Fruit fly (Drosophila melanogaster) whole organism, prepupa: ENCODE results near the gene CG42259.

Experiments
- Blimp-1 ChIP-seq: fragments of 200-800 bp; sonication (Bioruptor generic); optimal IDR thresholded peaks from 3 replicates; lab custom pipeline; 2017; ENCODE audit warnings: missing biosample characterization, missing genetic modification characterization, mild to moderate bottlenecking, moderate library complexity, missing genetic modification reagents
- CG10631 ChIP-seq: fragments of 200-800 bp; sonication (Bioruptor generic); optimal IDR thresholded peaks from 2 replicates; lab custom pipeline; 2016; ENCODE audit warnings: missing biosample characterization, missing genetic modification characterization
- CG11294 ChIP-seq: fragments of 200-800 bp; sonication (Bioruptor generic); IDR thresholded peaks from 2 replicates; pipeline ENCODE4 v1.3.6; 2022; ENCODE audit warnings: missing biosample characterization, missing genetic modification characterization
- CG1621 ChIP-seq: fragments of 200-800 bp; sonication (Bioruptor generic); optimal IDR thresholded peaks from 3 replicates; lab custom pipeline; 2018; ENCODE audit warnings: missing biosample characterization, mild to moderate bottlenecking, missing genetic modification characterization
- CG16779 ChIP-seq: fragments of 200-800 bp; sonication (Bioruptor generic); optimal IDR thresholded peaks from 3 replicates; lab custom pipeline; 2017; ENCODE audit warnings: missing biosample characterization, mild to moderate bottlenecking, missing genetic modification characterization
- CG32006 ChIP-seq: fragments of 200-800 bp; sonication (Bioruptor generic); optimal IDR thresholded peaks from 3 replicates; lab custom pipeline; 2017; ENCODE audit warnings: missing biosample characterization, mild to moderate bottlenecking, missing genetic modification characterization
- CG6792 ChIP-seq: fragments of 200-800 bp; sonication (Bioruptor generic); optimal IDR thresholded peaks from 3 replicates; lab custom pipeline; 2016; ENCODE audit warnings: missing biosample characterization, missing genetic modification characterization
- CG7368 ChIP-seq: fragments of 200-800 bp; sonication (Bioruptor generic); optimal IDR thresholded peaks from 3 replicates; lab custom pipeline; 2016; ENCODE audit warnings: missing biosample characterization, missing genetic modification characterization
- Eip75B ChIP-seq: fragments of 200-800 bp; sonication (Bioruptor generic); optimal IDR thresholded peaks from 3 replicates; lab custom pipeline; 2016; ENCODE audit warnings: missing biosample characterization, missing genetic modification characterization
- Gug ChIP-seq: fragments of 200-800 bp; sonication (Bioruptor generic); IDR thresholded peaks from 2 replicates; pipeline ENCODE4 v1.3.6; 2022; ENCODE audit warnings: missing biosample characterization, missing genetic modification characterization
- Hr38 ChIP-seq: sonication (Bioruptor generic); optimal IDR thresholded peaks from 2 replicates; lab custom pipeline; 2016; ENCODE audit warnings: missing biosample characterization, missing genetic modification characterization
- Hr39 ChIP-seq: fragments of 200-800 bp; sonication (Bioruptor generic); optimal IDR thresholded peaks from 2 replicates; lab custom pipeline; 2016; ENCODE audit warnings: missing biosample characterization, missing genetic modification characterization
- Hr4 ChIP-seq: fragments of 200-800 bp; sonication (Bioruptor generic); optimal IDR thresholded peaks from 3 replicates; lab custom pipeline; 2016; ENCODE audit warnings: missing biosample characterization, missing genetic modification characterization
- Lpt ChIP-seq: fragments of 200-800 bp; sonication (Bioruptor generic); optimal IDR thresholded peaks from 3 replicates; lab custom pipeline; 2016; ENCODE audit warnings: missing biosample characterization, missing genetic modification characterization
- Sox102F ChIP-seq: fragments of 200-800 bp; sonication (Bioruptor generic); optimal IDR thresholded peaks from 2 replicates; lab custom pipeline; 2016; ENCODE audit warnings: missing biosample characterization, mild to moderate bottlenecking, missing genetic modification characterization
- Sox14 ChIP-seq: fragments of 200-800 bp; sonication (Bioruptor generic); optimal IDR thresholded peaks from 3 replicates; lab custom pipeline; 2016; ENCODE audit warnings: missing biosample characterization, missing genetic modification characterization
- achi ChIP-seq: fragments of 200-800 bp; sonication (Bioruptor generic); optimal IDR thresholded peaks from 3 replicates; lab custom pipeline; 2016; ENCODE audit warnings: missing biosample characterization, missing genetic modification characterization
- acj6 ChIP-seq: fragments of 200-800 bp; sonication (Bioruptor generic); optimal IDR thresholded peaks from 3 replicates; lab custom pipeline; 2016; ENCODE audit warnings: missing biosample characterization, missing genetic modification characterization
- eg ChIP-seq: fragments of 200-800 bp; sonication (Bioruptor generic); IDR thresholded peaks from 3 replicates; pipeline ENCODE4 v1.3.6; 2022; ENCODE audit warnings: missing biosample characterization, missing genetic modification characterization
- esn ChIP-seq: fragments of 200-800 bp; sonication (Bioruptor generic); optimal IDR thresholded peaks from 2 replicates; lab custom pipeline; 2016; ENCODE audit warnings: missing biosample characterization, mild to moderate bottlenecking, missing genetic modification characterization, moderate library complexity
- fd59A ChIP-seq: fragments of 200-800 bp; sonication (Bioruptor generic); optimal IDR thresholded peaks from 2 replicates; lab custom pipeline; 2017; ENCODE audit warnings: missing biosample characterization, mild to moderate bottlenecking, missing genetic modification characterization, missing genetic modification reagents
- fd85E ChIP-seq: fragments of 200-800 bp; sonication (Bioruptor generic); optimal IDR thresholded peaks from 3 replicates; lab custom pipeline; 2016; ENCODE audit warnings: missing biosample characterization, missing genetic modification characterization
- lz ChIP-seq: fragments of 200-800 bp; sonication (Bioruptor generic); optimal IDR thresholded peaks from 3 replicates; lab custom pipeline; 2016; ENCODE audit warnings: missing biosample characterization, missing genetic modification characterization
- net ChIP-seq: fragments of 200-800 bp; sonication (Bioruptor generic); optimal IDR thresholded peaks from 3 replicates; lab custom pipeline; 2016; ENCODE audit warnings: missing biosample characterization, missing genetic modification characterization
- salr ChIP-seq, 2 experiments: fragments of 200-800 bp; sonication (Bioruptor generic); optimal IDR thresholded peaks; 3 replicates each; lab custom pipeline; 2016 to 2018; ENCODE audit warnings: missing biosample characterization in 2 of 2, missing genetic modification characterization in 2 of 2, mild to moderate bottlenecking in 1 of 2
- ss ChIP-seq, 2 experiments: fragments of 200-800 bp; sonication (Bioruptor generic); optimal IDR thresholded peaks; 2 replicates in 1 of 2; 3 replicates in 1 of 2; lab custom pipeline; 2017 to 2018; ENCODE audit warnings: mild to moderate bottlenecking in 2 of 2, missing biosample characterization in 2 of 2, missing genetic modification characterization in 2 of 2, moderate library complexity in 1 of 2
- svp ChIP-seq: fragments of 200-800 bp; sonication (Bioruptor generic); peaks from one replicate; lab custom pipeline; 2016; ENCODE audit warnings: missing biosample characterization, missing genetic modification characterization

The CG42259 gene

dm6 chrX:1090408-1090807 is 44.4 kb downstream of the CG42259 start (continued):
- TF ChIP-seq CG11294 (GFP tag; lab: Robert Waterston, UW) (no peak; the same call in 1 of the 2 replicates), net (peak; percentile 18), Eip75B (GFP tag; lab: Kevin White, UChicago) (peak; percentile 12), CG1621 (tag; lab: Kevin White, UChicago) (no peak), CG16779 (tag; lab: Kevin White, UChicago) (peak; percentile 1), CG6792 (GFP tag; lab: Kevin White, UChicago) (no peak), achi (GFP tag; lab: Kevin White, UChicago) (peak; percentile 36), Hr39 (no peak), Sox14 (GFP tag; lab: Kevin White, UChicago) (peak; percentile 13), CG7368 (peak; percentile 3), salr (GFP tag; optimal IDR thresholded peaks at IDR 0.05; lab: Kevin White, UChicago) (peak in 1 of 2 experiments; percentile 47), lz (GFP tag; lab: Kevin White, UChicago) (no peak), CG32006 (GFP tag; lab: Kevin White, UChicago) (peak; percentile 71), Lpt (GFP tag; lab: Kevin White, UChicago) (peak; percentile 15), acj6 (GFP tag; lab: Kevin White, UChicago) (peak; percentile 22), fd85E (GFP tag; lab: Kevin White, UChicago) (no peak), eg (GFP tag; lab: Robert Waterston, UW) (no peak; the same call in 2 of the 3 replicates), CG10631 (peak; percentile 14), Sox102F (no peak), Blimp-1 (GFP tag; lab: Kevin White, UChicago) (no peak), esn (GFP tag; lab: Kevin White, UChicago) (peak; percentile 5)
- TF ChIP-seq, all 60 proteins: peak for 28

- no peak for TF ChIP-seq fd59A (GFP tag; lab: Kevin White, UChicago)
- TF ChIP-seq Gug = no peak
- TF ChIP-seq CG7368 = no peak
- no peak for TF ChIP-seq esn (GFP tag; lab: Kevin White, UChicago)
- TF ChIP-seq svp = no peak
- TF ChIP-seq Hr38 = no peak
- TF ChIP-seq Hr4 = no peak
- no peak for TF ChIP-seq CG16779 (tag; lab: Kevin White, UChicago)
- no peak for TF ChIP-seq ss (GFP tag; optimal IDR thresholded peaks at IDR 0.05; lab: Kevin White, UChicago)
Measured at dm6 chrX:1094364-1094763, 48.3 kb downstream of the CG42259 start.
